Worm (Caenorhabditis elegans): ENCODE data around the gene C05D12.5.

Gene C05D12.5

ce11 chrII:11473525-11474181, 39.6 kb downstream of the C05D12.5 start, which contains the start of the genes metl-1 and W02B12.11:
metl-1 (minus strand) TSS chrII:11473575.
W02B12.11 (plus strand) TSS chrII:11473861.
- TF ChIP-seq ceh-82 (tag; optimal IDR thresholded peaks at IDR 0.05) (peak; percentile 86 to 93 (median 90)), pax-3 (tag; optimal IDR thresholded peaks at IDR 0.05) (peak; percentile 52), nhr-90 (tag; optimal IDR thresholded peaks at IDR 0.05; ENCODE audit: poor library complexity) (peak; percentile 92), elt-3 (tag; optimal IDR thresholded peaks at IDR 0.05) (peak in 3 of 6 experiments; percentile 19 to 84 (median 72)), Y116A8C.19 (tag; optimal IDR thresholded peaks at IDR 0.05; ENCODE audit: borderline replicate concordance) (no peak), nhr-71 (tag; optimal IDR thresholded peaks at IDR 0.05) (peak; percentile 92), mab-9 (GFP tag; IDR thresholded peaks at IDR 0.05) (peak; percentile 78), lin-14 (GFP tag; optimal IDR thresholded peaks at IDR 0.05) (no peak), ces-1 (GFP tag; optimal IDR thresholded peaks at IDR 0.05) (no peak), snpc-4 (tag; optimal IDR thresholded peaks at IDR 0.05) (peak; percentile 81), pqm-1 (tag; optimal IDR thresholded peaks at IDR 0.05) (no peak), unc-130 (tag; optimal IDR thresholded peaks at IDR 0.05) (peak; percentile 80), unc-98 (GFP tag; IDR thresholded peaks at IDR 0.05) (no peak), nhr-85 (tag) (peak; percentile 91), efl-1 (optimal IDR thresholded peaks at IDR 0.05) (peak; percentile 80 to 85), efl-1 (GFP tag; optimal IDR thresholded peaks at IDR 0.05 in 1 of 2) (peak; percentile 79 to 98), efl-3 (GFP tag; optimal IDR thresholded peaks at IDR 0.05) (peak; percentile 28), lin-35 (GFP tag; optimal IDR thresholded peaks at IDR 0.05) (peak; percentile 83 to 85), snu-23 (GFP tag; optimal IDR thresholded peaks at IDR 0.05) (peak; percentile 91), hlh-4 (tag; optimal IDR thresholded peaks at IDR 0.05) (no peak), lsy-2 (tag; optimal IDR thresholded peaks at IDR 0.05) (peak; percentile 90 to 94), aly-2 (tag; optimal IDR thresholded peaks at IDR 0.05) (peak; percentile 29), nhr-76 (tag; optimal IDR thresholded peaks at IDR 0.05) (no peak), ztf-4 (tag; optimal IDR thresholded peaks at IDR 0.05) (peak; percentile 80), unc-86 (tag; optimal IDR thresholded peaks at IDR 0.05) (peak; percentile 82), nhr-237 (tag; optimal IDR thresholded peaks at IDR 0.05) (no peak), ama-1 (optimal IDR thresholded peaks at IDR 0.05) (no peak), dpl-1 (GFP tag; optimal IDR thresholded peaks at IDR 0.05) (peak; percentile 74 to 81 (median 81)), sptf-1 (tag; optimal IDR thresholded peaks at IDR 0.05) (no peak), sup-37 (GFP tag; optimal IDR thresholded peaks at IDR 0.05) (peak; percentile 9), fkh-8 (tag; optimal IDR thresholded peaks at IDR 0.05) (peak; percentile 79), nhr-20 (tag; optimal IDR thresholded peaks at IDR 0.05) (peak; percentile 89), ceh-63 (GFP tag; optimal IDR thresholded peaks at IDR 0.05) (no peak), jun-1 (tag; optimal IDR thresholded peaks at IDR 0.05) (peak; percentile 71), unc-62 (GFP tag; optimal IDR thresholded peaks at IDR 0.05) (no peak), vab-15 (tag; optimal IDR thresholded peaks at IDR 0.05) (no peak), egl-27 (tag; optimal IDR thresholded peaks at IDR 0.05) (no peak), C16A3.4 (tag; optimal IDR thresholded peaks at IDR 0.05) (peak; percentile 88), lin-15B (tag; optimal IDR thresholded peaks at IDR 0.05) (peak; percentile 69), sox-4 (tag; optimal IDR thresholded peaks at IDR 0.05) (peak; percentile 34), lin-13 (GFP tag; optimal IDR thresholded peaks at IDR 0.05) (peak; percentile 67), mep-1 (tag; optimal IDR thresholded peaks at IDR 0.05) (peak; percentile 96), fkh-4 (tag; optimal IDR thresholded peaks at IDR 0.05; ENCODE audit: borderline replicate concordance) (peak; percentile 46), ceh-90 (tag; optimal IDR thresholded peaks at IDR 0.05) (peak; percentile 5), ceh-8 (GFP tag; optimal IDR thresholded peaks at IDR 0.05) (peak; percentile 70), skn-1 (tag; optimal IDR thresholded peaks at IDR 0.05) (peak; percentile 72), swsn-7 (tag; optimal IDR thresholded peaks at IDR 0.05) (peak; percentile 90), grh-1 (GFP tag; IDR thresholded peaks at IDR 0.05) (peak; percentile 89), nhr-19 (GFP tag; conservative IDR thresholded peaks at IDR 0.05) (peak; percentile 92), nhr-12 (tag; optimal IDR thresholded peaks at IDR 0.05) (no peak), unc-30 (tag; optimal IDR thresholded peaks at IDR 0.05) (no peak), xbp-1 (tag; optimal IDR thresholded peaks at IDR 0.05) (peak; percentile 85), F16B12.6 (tag; optimal IDR thresholded peaks at IDR 0.05) (peak; percentile 54)
